Fruit fly (Drosophila melanogaster) whole organism, embryonic: ENCODE results near the gene DAAM.
A peak's percentile ranks its signal among the peaks of the same experiment; 100 is the strongest.

Experiments
- CG10543 ChIP-seq: fragments of 200-800 bp; sonication (Bioruptor generic); optimal IDR thresholded peaks from 3 replicates; lab custom pipeline; 2017; ENCODE audit warnings: missing biosample characterization, mild to moderate bottlenecking, missing genetic modification characterization, moderate library complexity
- CG16815 ChIP-seq: fragments of 200-800 bp; sonication (Bioruptor generic); optimal IDR thresholded peaks from 3 replicates; lab custom pipeline; 2017; ENCODE audit warnings: missing biosample characterization, mild to moderate bottlenecking, missing genetic modification characterization
- CG18764 ChIP-seq: fragments of 200-800 bp; sonication (Bioruptor generic); optimal IDR thresholded peaks from 3 replicates; lab custom pipeline; 2016; ENCODE audit warnings: missing biosample characterization, missing genetic modification characterization
- CG31441 ChIP-seq: fragments of 200-800 bp; sonication (Bioruptor generic); IDR thresholded peaks from 2 replicates; pipeline ENCODE4 v1.3.6; 2022; ENCODE audit warnings: missing biosample characterization, missing genetic modification characterization
- CG4424 ChIP-seq: fragments of 200-800 bp; sonication (Bioruptor generic); optimal IDR thresholded peaks from 3 replicates; lab custom pipeline; 2016; ENCODE audit warnings: missing biosample characterization, missing genetic modification characterization
- CG4730 ChIP-seq: fragments of 200-800 bp; sonication (Bioruptor generic); IDR thresholded peaks from 2 replicates; pipeline ENCODE4 v1.3.6; 2022; ENCODE audit warnings: missing biosample characterization, missing genetic modification characterization
- CG5180 ChIP-seq: fragments of 200-800 bp; sonication (Bioruptor generic); optimal IDR thresholded peaks from 3 replicates; lab custom pipeline; 2017; ENCODE audit warnings: missing biosample characterization, missing genetic modification characterization, mild to moderate bottlenecking, moderate library complexity, missing genetic modification reagents
- CG6654 ChIP-seq: fragments of 200-800 bp; sonication (Bioruptor generic); optimal IDR thresholded peaks from 2 replicates; lab custom pipeline; 2017; ENCODE audit warnings: missing biosample characterization, mild to moderate bottlenecking, missing genetic modification characterization
- CG7928 ChIP-seq: fragments of 200-800 bp; sonication (Bioruptor generic); optimal IDR thresholded peaks from 2 replicates; lab custom pipeline; 2017; ENCODE audit warnings: missing biosample characterization, mild to moderate bottlenecking, missing genetic modification characterization
- CG8924 ChIP-seq: fragments of 200-800 bp; optimal IDR thresholded peaks from 3 replicates; lab custom pipeline; 2019; ENCODE audit warnings: missing biosample characterization, mild to moderate bottlenecking, missing genetic modification characterization, moderate library complexity
- CG9876 ChIP-seq: fragments of 200-800 bp; sonication (Bioruptor generic); optimal IDR thresholded peaks from 2 replicates; lab custom pipeline; 2016; ENCODE audit warnings: missing biosample characterization, missing genetic modification characterization
- CrebB ChIP-seq: fragments of 200-800 bp; sonication (Bioruptor generic); optimal IDR thresholded peaks from 3 replicates; lab custom pipeline; 2018; ENCODE audit warnings: missing biosample characterization, mild to moderate bottlenecking, missing genetic modification characterization
- Eip74EF ChIP-seq, 2 experiments: fragments of 200-800 bp in 1 of 2; fragments of >200 bp in 1 of 2; sonication (Bioruptor generic) in 1 of 2; optimal IDR thresholded peaks; 2 replicates each; lab custom pipeline; 2017 to 2019; ENCODE audit warnings: missing biosample characterization in 2 of 2, missing genetic modification characterization in 2 of 2, mild to moderate bottlenecking in 1 of 2, moderate library complexity in 1 of 2
- Ets97D ChIP-seq: fragments of 200-800 bp; sonication (Bioruptor generic); optimal IDR thresholded peaks from 3 replicates; lab custom pipeline; 2016; ENCODE audit warnings: missing biosample characterization, missing genetic modification characterization
- Gug ChIP-seq: fragments of 200-800 bp; sonication (Bioruptor generic); IDR thresholded peaks from 4 replicates; pipeline ENCODE4 v1.3.6; 2022; ENCODE audit warnings: missing biosample characterization, missing genetic modification characterization
- Hr78 ChIP-seq, 2 experiments: fragments of 200-800 bp in 1 of 2; fragments of >200 bp in 1 of 2; sonication (Bioruptor generic) in 1 of 2; optimal IDR thresholded peaks; 2 replicates each; lab custom pipeline; 2017 to 2019; ENCODE audit warnings: missing biosample characterization in 2 of 2, missing genetic modification characterization in 2 of 2, mild to moderate bottlenecking in 1 of 2, moderate library complexity in 1 of 2
- Jarid2 ChIP-seq: fragments of 200-800 bp; sonication (Bioruptor generic); optimal IDR thresholded peaks from 3 replicates; lab custom pipeline; 2017; ENCODE audit warnings: mild to moderate bottlenecking, missing biosample characterization, missing genetic modification reagents, missing genetic modification characterization
- NC2α ChIP-seq: fragments of 200-800 bp; sonication (Bioruptor generic); optimal IDR thresholded peaks from 2 replicates; lab custom pipeline; 2016; ENCODE audit warnings: missing biosample characterization, missing genetic modification characterization
- Nf-YC ChIP-seq: fragments of 200-800 bp; optimal IDR thresholded peaks from 3 replicates; lab custom pipeline; 2019; ENCODE audit warnings: missing biosample characterization, mild to moderate bottlenecking, missing genetic modification characterization, moderate library complexity
- Xbp1 ChIP-seq: fragments of 200-800 bp; sonication (Bioruptor generic); optimal IDR thresholded peaks from 3 replicates; lab custom pipeline; 2016; ENCODE audit warnings: missing biosample characterization, mild to moderate bottlenecking, missing genetic modification characterization
- YL-1 ChIP-seq: fragments of 200-800 bp; sonication (Bioruptor generic); optimal IDR thresholded peaks from 3 replicates; lab custom pipeline; 2017; ENCODE audit warnings: missing biosample characterization, mild to moderate bottlenecking, missing genetic modification characterization
- abd-A ChIP-seq: fragments of 200-800 bp; sonication (Bioruptor generic); optimal IDR thresholded peaks from 3 replicates; lab custom pipeline; 2019; ENCODE audit warnings: missing biosample characterization, mild to moderate bottlenecking, missing genetic modification characterization, moderate library complexity
- al ChIP-seq: fragments of 200-800 bp; sonication (Bioruptor generic); IDR thresholded peaks from 2 replicates; pipeline ENCODE4 v1.3.6; 2022; ENCODE audit warnings: missing biosample characterization, missing genetic modification characterization
- ara ChIP-seq: fragments of 200-800 bp; sonication (Bioruptor generic); IDR thresholded peaks from 2 replicates; pipeline ENCODE4 v1.3.6; 2022; ENCODE audit warnings: missing biosample characterization, missing genetic modification characterization
- bab2 ChIP-seq: fragments of 200-800 bp; sonication (Bioruptor generic); optimal IDR thresholded peaks from 2 replicates; lab custom pipeline; 2016; ENCODE audit warnings: missing biosample characterization, missing genetic modification characterization
- bsh ChIP-seq, 2 experiments: fragments of 200-800 bp; sonication (Bioruptor generic); optimal IDR thresholded peaks; 2 replicates each; lab custom pipeline; 2017 to 2018; ENCODE audit warnings: mild to moderate bottlenecking in 2 of 2, missing biosample characterization in 2 of 2, missing genetic modification characterization in 2 of 2, moderate library complexity in 1 of 2
- cas ChIP-seq: fragments of 200-800 bp; sonication (Bioruptor generic); IDR thresholded peaks from 2 replicates; pipeline ENCODE4 v1.3.6; 2022; ENCODE audit warnings: missing biosample characterization, missing genetic modification characterization
- cato ChIP-seq: fragments of 200-800 bp; sonication (Bioruptor generic); optimal IDR thresholded peaks from 2 replicates; lab custom pipeline; 2016; ENCODE audit warnings: missing biosample characterization, missing genetic modification characterization, borderline replicate concordance
- chinmo ChIP-seq: fragments of 200-800 bp; sonication (Bioruptor generic); IDR thresholded peaks from 4 replicates; pipeline ENCODE4 v1.3.6; 2022; ENCODE audit warnings: missing biosample characterization, missing genetic modification characterization; ENCODE audit not compliant: partially characterized antibody
- cwo ChIP-seq: fragments of 200-800 bp; sonication (Bioruptor generic); optimal IDR thresholded peaks from 3 replicates; lab custom pipeline; 2017; ENCODE audit warnings: missing biosample characterization, missing genetic modification characterization, mild to moderate bottlenecking, moderate library complexity, missing genetic modification reagents
- dysf ChIP-seq: fragments of 200-800 bp; sonication (Bioruptor generic); IDR thresholded peaks from 3 replicates; pipeline ENCODE4 v1.3.6; 2022; ENCODE audit warnings: missing biosample characterization, missing genetic modification characterization
- exex ChIP-seq: fragments of 200-800 bp; sonication (Bioruptor generic); optimal IDR thresholded peaks from 4 replicates; lab custom pipeline; 2018; ENCODE audit warnings: missing biosample characterization, mild to moderate bottlenecking, missing genetic modification characterization, moderate library complexity
- fd64A ChIP-seq: fragments of 200-800 bp; sonication (Bioruptor generic); optimal IDR thresholded peaks from 3 replicates; lab custom pipeline; 2018; ENCODE audit warnings: missing biosample characterization, mild to moderate bottlenecking, missing genetic modification characterization
- fd96Cb ChIP-seq: fragments of 200-800 bp; sonication (Bioruptor generic); optimal IDR thresholded peaks from 2 replicates; lab custom pipeline; 2018; ENCODE audit warnings: missing biosample characterization, mild to moderate bottlenecking, missing genetic modification characterization, moderate library complexity
- gcm ChIP-seq: fragments of 200-800 bp; sonication (Bioruptor generic); optimal IDR thresholded peaks from 2 replicates; lab custom pipeline; 2019; ENCODE audit warnings: missing biosample characterization, mild to moderate bottlenecking, missing genetic modification characterization, moderate library complexity
- hb ChIP-seq: fragments of 200-800 bp; sonication (Bioruptor generic); IDR thresholded peaks from 3 replicates; pipeline ENCODE4 v1.3.6; 2022; ENCODE audit warnings: missing biosample characterization, missing genetic modification characterization; ENCODE audit not compliant: partially characterized antibody
- lab ChIP-seq: fragments of 200-800 bp; sonication (Bioruptor generic); optimal IDR thresholded peaks from 3 replicates; lab custom pipeline; 2017; ENCODE audit warnings: missing biosample characterization, missing genetic modification characterization, mild to moderate bottlenecking, moderate library complexity, missing genetic modification reagents
- nau ChIP-seq: fragments of 200-800 bp; sonication (Bioruptor generic); optimal IDR thresholded peaks from 3 replicates; lab custom pipeline; 2017; ENCODE audit warnings: missing biosample characterization, mild to moderate bottlenecking, missing genetic modification characterization, missing genetic modification reagents
- otp ChIP-seq: fragments of 200-800 bp; sonication (Bioruptor generic); IDR thresholded peaks from 3 replicates; pipeline ENCODE4, ENCODE4 v1.3.6; 2022; ENCODE audit warnings: missing biosample characterization, missing genetic modification characterization
- p53 ChIP-seq: fragments of 200-800 bp; sonication (Bioruptor generic); optimal IDR thresholded peaks from 2 replicates; lab custom pipeline; 2016; ENCODE audit warnings: missing biosample characterization, missing genetic modification characterization
- schlank ChIP-seq: fragments of 200-800 bp; sonication (Bioruptor generic); optimal IDR thresholded peaks from 2 replicates; lab custom pipeline; 2018; ENCODE audit warnings: missing biosample characterization, mild to moderate bottlenecking, missing genetic modification characterization
- sd ChIP-seq: fragments of 200-800 bp; sonication (Bioruptor generic); optimal IDR thresholded peaks from 3 replicates; lab custom pipeline; 2018; ENCODE audit warnings: missing biosample characterization, mild to moderate bottlenecking, missing genetic modification characterization, moderate library complexity
- sim ChIP-seq: fragments of 200-800 bp; sonication (Bioruptor generic); IDR thresholded peaks from 2 replicates; pipeline ENCODE4 v1.3.6; 2022; ENCODE audit warnings: missing biosample characterization, missing genetic modification characterization
- sug ChIP-seq: fragments of 200-800 bp; optimal IDR thresholded peaks from 2 replicates; lab custom pipeline; 2019; ENCODE audit warnings: missing biosample characterization, mild to moderate bottlenecking, missing genetic modification characterization, moderate library complexity
- tin ChIP-seq: fragments of 200-800 bp; sonication (Bioruptor generic); optimal IDR thresholded peaks from 3 replicates; lab custom pipeline; 2016; ENCODE audit warnings: missing biosample characterization, missing genetic modification characterization
- z ChIP-seq: fragments of 200-800 bp; sonication (Bioruptor generic); IDR thresholded peaks from 3 replicates; pipeline ENCODE4 v1.3.6; 2022; ENCODE audit warnings: missing biosample characterization, missing genetic modification characterization
- zen2 ChIP-seq: fragments of 200-800 bp; sonication (Bioruptor generic); IDR thresholded peaks from 3 replicates; pipeline ENCODE4 v1.3.6; 2022; ENCODE audit warnings: missing biosample characterization, missing genetic modification characterization; ENCODE audit not compliant: partially characterized antibody

DAAM gene

dm6 chrX:1262536-1263263 is 59.5 kb downstream of the DAAM start (continued):
- peak in 1 of 2 experiments; percentile 93 for TF ChIP-seq Eip74EF (GFP tag; optimal IDR thresholded peaks at IDR 0.05; lab: Kevin White, UChicago)
- TF ChIP-seq lab (GFP tag; lab: Kevin White, UChicago), result peak; percentile 28
- TF ChIP-seq CG9876, result no peak
- TF ChIP-seq chinmo (GFP tag; lab: Robert Waterston, UW), result peak; percentile 73; the same call in 1 of the 4 replicates
- peak; percentile 5 for TF ChIP-seq cwo (GFP tag; lab: Kevin White, UChicago)

DNA sequence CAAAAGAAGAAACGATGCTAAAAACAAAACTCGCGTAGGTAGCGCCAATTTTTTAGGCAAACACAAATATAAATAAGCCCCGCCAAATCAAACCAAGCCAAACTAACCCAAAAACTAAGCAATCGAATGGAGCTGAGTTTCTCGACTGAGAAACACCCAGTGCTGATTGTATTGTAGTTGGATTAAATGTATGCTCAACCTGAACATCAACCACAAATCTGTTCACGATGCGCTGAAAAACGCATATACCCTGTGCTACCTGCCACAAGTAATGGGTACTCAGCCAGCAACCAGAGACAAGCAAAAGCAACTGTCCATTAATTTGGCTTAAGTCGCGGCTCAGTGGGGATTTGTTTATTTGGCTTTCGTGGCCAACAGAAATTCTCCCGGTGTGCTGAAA is 61.8 kb downstream of the DAAM start:
- TF ChIP-seq CrebB (tag; lab: Kevin White, UChicago) (no peak), YL-1 (GFP tag; lab: Kevin White, UChicago) (no peak), ara (GFP tag; lab: Robert Waterston, UW) (no peak), dysf (GFP tag; lab: Robert Waterston, UW) (peak; percentile 54; the same call in 2 of the 3 replicates), bsh (GFP tag; optimal IDR thresholded peaks at IDR 0.05; lab: Kevin White, UChicago) (no peak), CG7928 (GFP tag; lab: Kevin White, UChicago) (no peak), nau (GFP tag; lab: Kevin White, UChicago) (no peak), bab2 (GFP tag; lab: Kevin White, UChicago) (no peak), exex (tag; lab: Kevin White, UChicago) (no peak), fd64A (GFP tag; lab: Kevin White, UChicago) (no peak), hb (GFP tag; lab: Robert Waterston, UW) (no peak), Hr78 (GFP tag; optimal IDR thresholded peaks at IDR 0.05; lab: Kevin White, UChicago) (no peak), tin (GFP tag; lab: Kevin White, UChicago) (no peak), Nf-YC (peak; percentile 14), p53 (GFP tag; lab: Kevin White, UChicago) (no peak), cato (no peak), Ets97D (GFP tag; lab: Kevin White, UChicago) (no peak), abd-A (tag; lab: Kevin White, UChicago) (no peak), sd (tag; lab: Kevin White, UChicago) (no peak), zen2 (no peak), CG6654 (GFP tag; lab: Kevin White, UChicago) (no peak), Jarid2 (GFP tag; lab: Kevin White, UChicago) (no peak), sim (GFP tag; lab: Robert Waterston, UW) (no peak), cas (GFP tag; lab: Robert Waterston, UW) (no peak), schlank (no peak), otp (GFP tag; lab: Robert Waterston, UW) (0 out of 3 replicates have a peak, but pooled peaks have one; percentile 6), Gug (GFP tag; lab: Robert Waterston, UW) (peak; percentile 34; the same call in 1 of the 4 replicates), CG8924 (tag; lab: Kevin White, UChicago) (no peak), CG16815 (GFP tag; lab: Kevin White, UChicago) (no peak), gcm (GFP tag; lab: Kevin White, UChicago) (no peak), CG4730 (no peak), NC2α (GFP tag; lab: Kevin White, UChicago) (no peak), CG4424 (peak; percentile 3), CG10543 (peak; percentile 17), z (no peak), CG31441 (GFP tag; lab: Robert Waterston, UW) (no peak), al (0 out of 2 replicates have a peak, but pooled peaks have one; percentile 20), fd96Cb (tag; lab: Kevin White, UChicago) (no peak), Xbp1 (GFP tag; lab: Kevin White, UChicago) (peak; percentile 31), CG5180 (GFP tag; lab: Kevin White, UChicago) (no peak), CG18764 (no peak), sug (tag; lab: Kevin White, UChicago) (peak; percentile 10)
